Worm (Caenorhabditis elegans) whole organism, midembryonic: ENCODE results near the gene gcy-3.

ENCODE experiments used
- tab-1 ChIP-seq: fragments of 200-800 bp; sonication (Bioruptor generic); IDR thresholded peaks from 2 replicates; pipeline ENCODE4 v1.3.6; 2022; ENCODE audit warnings: missing genetic modification characterization, missing compliant biosample characterization
- ztf-23 ChIP-seq: fragments of 200-800 bp; sonication (Bioruptor generic); IDR thresholded peaks from 2 replicates; pipeline ENCODE4 v1.3.6; 2022; ENCODE audit warnings: missing genetic modification reagents, missing genetic modification characterization, missing compliant biosample characterization

DNA sequence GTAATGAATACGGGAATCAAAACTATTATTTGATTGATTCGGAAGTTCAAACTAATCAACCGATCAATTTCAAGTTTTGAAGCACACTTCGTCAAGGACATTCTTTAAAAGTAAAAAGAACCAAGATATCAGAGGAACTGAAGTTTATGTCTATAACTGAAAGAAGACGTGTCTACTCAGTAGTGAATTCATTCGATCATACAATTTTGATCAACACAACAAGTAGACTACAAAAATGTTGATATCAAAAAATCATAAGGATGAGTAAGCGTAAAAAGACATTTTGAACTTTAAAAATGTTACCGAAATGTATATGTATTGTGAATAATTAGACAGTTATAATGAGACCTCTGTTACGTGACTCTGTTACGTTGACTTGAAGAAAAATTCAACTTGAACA lies 35.7 kb upstream of the gcy-3 start, which contains the start of gene sra-4:
- TF ChIP-seq ztf-23 (GFP tag; lab: Robert Waterston, UW) (no peak), tab-1 (GFP tag; lab: Robert Waterston, UW) (no peak)
